Worm (Caenorhabditis elegans): ENCODE results near the gene dnj-25.
A peak's percentile ranks its signal among the peaks of the same experiment; 100 is the strongest.

dnj-25 gene

ce11 chrV:20749098-20749497 lies 5.0 kb upstream of the dnj-25 start:
- TF ChIP-seq ref-1 (GFP tag; conservative IDR thresholded peaks at IDR 0.05) (no peak), T22C8.4 (GFP tag; IDR thresholded peaks at IDR 0.05) (no peak), klf-2 (GFP tag; conservative IDR thresholded peaks at IDR 0.05) (no peak), flt-1 (GFP tag; IDR thresholded peaks at IDR 0.05) (no peak), ztf-29 (GFP tag; IDR thresholded peaks at IDR 0.05) (no peak), ztf-23 (GFP tag; IDR thresholded peaks at IDR 0.05) (no peak), cog-1 (tag; optimal IDR thresholded peaks at IDR 0.05) (no peak)

- TF ChIP-seq cog-1 (tag; optimal IDR thresholded peaks at IDR 0.05) (no peak), med-1 (GFP tag; optimal IDR thresholded peaks at IDR 0.05; ENCODE audit: insufficient read depth) (no peak), T22C8.4 (GFP tag; IDR thresholded peaks at IDR 0.05) (no peak)
These were observed 3.8 kb upstream of the dnj-25 start for ce11 chrV:20747964-20748363.

- no peak for TF ChIP-seq med-1 (GFP tag; optimal IDR thresholded peaks at IDR 0.05; ENCODE audit: insufficient read depth)
- no peak for TF ChIP-seq ztf-29 (GFP tag; IDR thresholded peaks at IDR 0.05)
- TF ChIP-seq tab-1 (GFP tag; IDR thresholded peaks at IDR 0.05): no peak
- no peak for TF ChIP-seq cog-1 (tag; optimal IDR thresholded peaks at IDR 0.05)
- no peak for TF ChIP-seq ztf-23 (GFP tag; IDR thresholded peaks at IDR 0.05)
- TF ChIP-seq flt-1 (GFP tag; IDR thresholded peaks at IDR 0.05): no peak
- no peak for TF ChIP-seq klf-2 (GFP tag; conservative IDR thresholded peaks at IDR 0.05)
- no peak for TF ChIP-seq ref-1 (GFP tag; conservative IDR thresholded peaks at IDR 0.05)
These were observed 2.7 kb upstream of the dnj-25 start for ce11 chrV:20746805-20747204.

ce11 chrV:20745278-20745677 lies 1.1 kb upstream of the dnj-25 start:
- TF ChIP-seq ztf-23 (GFP tag; IDR thresholded peaks at IDR 0.05) (no peak), T22C8.4 (GFP tag; IDR thresholded peaks at IDR 0.05) (no peak), ztf-29 (GFP tag; IDR thresholded peaks at IDR 0.05) (no peak), klf-2 (GFP tag; conservative IDR thresholded peaks at IDR 0.05) (no peak), flt-1 (GFP tag; IDR thresholded peaks at IDR 0.05) (no peak), cog-1 (tag; optimal IDR thresholded peaks at IDR 0.05) (no peak), tab-1 (GFP tag; IDR thresholded peaks at IDR 0.05) (no peak), med-1 (GFP tag; optimal IDR thresholded peaks at IDR 0.05; ENCODE audit: insufficient read depth) (no peak), ref-1 (GFP tag; conservative IDR thresholded peaks at IDR 0.05) (no peak)

- TF ChIP-seq med-1 (GFP tag; optimal IDR thresholded peaks at IDR 0.05; ENCODE audit: insufficient read depth) (no peak), klf-2 (GFP tag; conservative IDR thresholded peaks at IDR 0.05) (no peak), ztf-23 (GFP tag; IDR thresholded peaks at IDR 0.05) (no peak), flt-1 (GFP tag; IDR thresholded peaks at IDR 0.05) (no peak), ref-1 (GFP tag; conservative IDR thresholded peaks at IDR 0.05) (no peak), T22C8.4 (GFP tag; IDR thresholded peaks at IDR 0.05) (no peak)
These were observed 4.8 kb downstream of the dnj-25 start for ce11 chrV:20739387-20739786.

- TF ChIP-seq flt-1 (GFP tag; IDR thresholded peaks at IDR 0.05) (no peak), ztf-23 (GFP tag; IDR thresholded peaks at IDR 0.05) (no peak), ztf-29 (GFP tag; IDR thresholded peaks at IDR 0.05) (no peak)
These were observed 9.5 kb downstream of the dnj-25 start, which contains the start of gene srxa-6 for ce11 chrV:20734658-20735057. Gene srxa-6, plus strand, starts transcription at chrV:20734958.

- TF ChIP-seq ztf-23 (GFP tag; IDR thresholded peaks at IDR 0.05) (no peak), med-1 (GFP tag; optimal IDR thresholded peaks at IDR 0.05; ENCODE audit: insufficient read depth) (no peak), T22C8.4 (GFP tag; IDR thresholded peaks at IDR 0.05) (no peak), ref-1 (GFP tag; conservative IDR thresholded peaks at IDR 0.05) (no peak), klf-2 (GFP tag; conservative IDR thresholded peaks at IDR 0.05) (no peak)
These were observed 12.4 kb downstream of the dnj-25 start, which contains the start of gene srxa-1 for ce11 chrV:20731787-20732186. Gene srxa-1, plus strand, starts transcription at chrV:20732087.

- no peak for TF ChIP-seq med-1 (GFP tag; optimal IDR thresholded peaks at IDR 0.05; ENCODE audit: insufficient read depth)
- TF ChIP-seq cog-1 (tag; optimal IDR thresholded peaks at IDR 0.05): peak; percentile 54
These were observed 15.3 kb downstream of the dnj-25 start, which contains the start of gene ipla-3 for ce11 chrV:20728763-20729350. Gene ipla-3, minus strand, starts transcription at chrV:20729272.

ce11 chrV:20727458-20727857 lies 16.7 kb downstream of the dnj-25 start:
- TF ChIP-seq tab-1 (GFP tag; IDR thresholded peaks at IDR 0.05) (no peak), ztf-23 (GFP tag; IDR thresholded peaks at IDR 0.05) (no peak), klf-2 (GFP tag; conservative IDR thresholded peaks at IDR 0.05) (no peak), ref-1 (GFP tag; conservative IDR thresholded peaks at IDR 0.05) (no peak), cog-1 (tag; optimal IDR thresholded peaks at IDR 0.05) (no peak), flt-1 (GFP tag; IDR thresholded peaks at IDR 0.05) (no peak), ztf-29 (GFP tag; IDR thresholded peaks at IDR 0.05) (no peak), med-1 (GFP tag; optimal IDR thresholded peaks at IDR 0.05; ENCODE audit: insufficient read depth) (no peak), T22C8.4 (GFP tag; IDR thresholded peaks at IDR 0.05) (no peak)

- TF ChIP-seq ref-1 (GFP tag; conservative IDR thresholded peaks at IDR 0.05) (no peak), ztf-29 (GFP tag; IDR thresholded peaks at IDR 0.05) (no peak), T22C8.4 (GFP tag; IDR thresholded peaks at IDR 0.05) (no peak), klf-2 (GFP tag; conservative IDR thresholded peaks at IDR 0.05) (no peak), med-1 (GFP tag; optimal IDR thresholded peaks at IDR 0.05; ENCODE audit: insufficient read depth) (no peak), flt-1 (GFP tag; IDR thresholded peaks at IDR 0.05) (no peak), ztf-23 (GFP tag; IDR thresholded peaks at IDR 0.05) (no peak), tab-1 (GFP tag; IDR thresholded peaks at IDR 0.05) (no peak)
These were observed 21.7 kb downstream of the dnj-25 start for ce11 chrV:20722447-20722846.

- TF ChIP-seq ztf-29 (GFP tag; IDR thresholded peaks at IDR 0.05): no peak
- no peak for TF ChIP-seq med-1 (GFP tag; optimal IDR thresholded peaks at IDR 0.05; ENCODE audit: insufficient read depth)
- no peak for TF ChIP-seq ref-1 (GFP tag; conservative IDR thresholded peaks at IDR 0.05)
- no peak for TF ChIP-seq flt-1 (GFP tag; IDR thresholded peaks at IDR 0.05)
- no peak for TF ChIP-seq tab-1 (GFP tag; IDR thresholded peaks at IDR 0.05)
- no peak for TF ChIP-seq T22C8.4 (GFP tag; IDR thresholded peaks at IDR 0.05)
- no peak for TF ChIP-seq klf-2 (GFP tag; conservative IDR thresholded peaks at IDR 0.05)
- no peak for TF ChIP-seq cog-1 (tag; optimal IDR thresholded peaks at IDR 0.05)
- no peak for TF ChIP-seq ztf-23 (GFP tag; IDR thresholded peaks at IDR 0.05)
These were observed 22.2 kb downstream of the dnj-25 start, which contains the start of gene Y44A6C.2 for ce11 chrV:20721934-20722333. Gene Y44A6C.2, plus strand, starts transcription at chrV:20722234.

All from whole organism, midembryonic.